Fruit fly (Drosophila melanogaster) whole organism, embryonic: ENCODE results near the gene Glys.

Experiments
- Blimp-1 ChIP-seq: fragments of 200-800 bp; sonication (Bioruptor generic); optimal IDR thresholded peaks from 3 replicates; lab custom pipeline; 2018; ENCODE audit warnings: missing biosample characterization, missing genetic modification characterization, mild to moderate bottlenecking, moderate library complexity, missing genetic modification reagents
- CG1233 ChIP-seq: fragments of 200-800 bp; sonication (Bioruptor generic); optimal IDR thresholded peaks from 4 replicates; lab custom pipeline; 2018; ENCODE audit warnings: missing biosample characterization, mild to moderate bottlenecking, missing genetic modification characterization
- CG14667 ChIP-seq: fragments of 200-800 bp; sonication (Bioruptor generic); IDR thresholded peaks from 2 replicates; pipeline ENCODE4 v1.3.6; 2022; ENCODE audit warnings: missing biosample characterization, missing genetic modification characterization
- CG18011 ChIP-seq: fragments of 200-800 bp; sonication (Bioruptor generic); optimal IDR thresholded peaks from 2 replicates; lab custom pipeline; 2017; ENCODE audit warnings: missing biosample characterization, missing genetic modification characterization, mild to moderate bottlenecking, moderate library complexity, missing genotype
- CG2116 ChIP-seq: fragments of 200-800 bp; sonication (Bioruptor generic); optimal IDR thresholded peaks from 3 replicates; lab custom pipeline; 2018; ENCODE audit warnings: missing biosample characterization, mild to moderate bottlenecking, missing genetic modification characterization
- CG2199 ChIP-seq: fragments of 200-800 bp; sonication (Bioruptor generic); IDR thresholded peaks from 3 replicates; pipeline ENCODE4 v1.3.6; 2022; ENCODE audit warnings: missing biosample characterization, missing genetic modification characterization
- CG2678 ChIP-seq: fragments of 200-800 bp; sonication (Bioruptor generic); optimal IDR thresholded peaks from 3 replicates; lab custom pipeline; 2019; ENCODE audit warnings: missing biosample characterization, mild to moderate bottlenecking, missing genetic modification characterization, moderate library complexity
- CG2875 ChIP-seq: fragments of 200-800 bp; sonication (Bioruptor generic); optimal IDR thresholded peaks from 2 replicates; lab custom pipeline; 2017; ENCODE audit warnings: missing biosample characterization, mild to moderate bottlenecking, missing genetic modification characterization, missing genetic modification reagents
- CG30020 ChIP-seq: fragments of 200-800 bp; optimal IDR thresholded peaks from 2 replicates; lab custom pipeline; 2019; ENCODE audit warnings: missing biosample characterization, mild to moderate bottlenecking, missing genetic modification characterization, moderate library complexity
- CG3281 ChIP-seq: fragments of 200-800 bp; sonication (Bioruptor generic); optimal IDR thresholded peaks from 3 replicates; lab custom pipeline; 2017; ENCODE audit warnings: missing biosample characterization, mild to moderate bottlenecking, missing genetic modification characterization
- CG6791 ChIP-seq: fragments of 200-800 bp; sonication (Bioruptor generic); IDR thresholded peaks from 3 replicates; pipeline ENCODE4 v1.3.6; 2022; ENCODE audit warnings: missing biosample characterization, missing genetic modification characterization; ENCODE audit not compliant: partially characterized antibody
- D ChIP-seq, 2 experiments: fragments of 200-800 bp in 1 of 2; fragments of >200 bp in 1 of 2; sonication (Bioruptor generic) in 1 of 2; optimal IDR thresholded peaks; 2 replicates in 1 of 2; 3 replicates in 1 of 2; lab custom pipeline; 2017; ENCODE audit warnings: mild to moderate bottlenecking in 1 of 2, missing biosample characterization in 1 of 2, missing genetic modification characterization in 1 of 2, missing genetic modification reagents in 1 of 2
- Deaf1 ChIP-seq: fragments of 200-800 bp; optimal IDR thresholded peaks from 3 replicates; lab custom pipeline; 2019; ENCODE audit warnings: missing biosample characterization, mild to moderate bottlenecking, missing genetic modification characterization, moderate library complexity
- Elba2 ChIP-seq: fragments of 200-800 bp; sonication (Bioruptor generic); optimal IDR thresholded peaks from 3 replicates; lab custom pipeline; 2016; ENCODE audit warnings: missing biosample characterization, missing genetic modification characterization
- Ets97D ChIP-seq: fragments of 200-800 bp; sonication (Bioruptor generic); optimal IDR thresholded peaks from 3 replicates; lab custom pipeline; 2016; ENCODE audit warnings: missing biosample characterization, missing genetic modification characterization
- Fer3 ChIP-seq: fragments of 200-800 bp; sonication (Bioruptor generic); optimal IDR thresholded peaks from 2 replicates; lab custom pipeline; 2018; ENCODE audit warnings: missing biosample characterization, mild to moderate bottlenecking, missing genetic modification characterization, moderate library complexity
- Gug ChIP-seq: fragments of 200-800 bp; sonication (Bioruptor generic); IDR thresholded peaks from 4 replicates; pipeline ENCODE4 v1.3.6; 2022; ENCODE audit warnings: missing biosample characterization, missing genetic modification characterization
- HLHmδ ChIP-seq: fragments of 200-800 bp; sonication (Bioruptor generic); optimal IDR thresholded peaks from 2 replicates; lab custom pipeline; 2018; ENCODE audit warnings: missing biosample characterization, mild to moderate bottlenecking, missing genetic modification characterization, moderate library complexity
- HmgZ ChIP-seq: fragments of 200-800 bp; sonication (Bioruptor generic); optimal IDR thresholded peaks from 2 replicates; lab custom pipeline; 2018; ENCODE audit warnings: missing biosample characterization, mild to moderate bottlenecking, missing genetic modification characterization
- Hr3 ChIP-seq: fragments of 200-800 bp; sonication (Bioruptor generic); optimal IDR thresholded peaks from 3 replicates; lab custom pipeline; 2016; ENCODE audit warnings: missing biosample characterization, missing genetic modification characterization
- Hr51 ChIP-seq, 2 experiments: fragments of 200-800 bp; sonication (Bioruptor generic); optimal IDR thresholded peaks; 2 replicates in 1 of 2; 3 replicates in 1 of 2; lab custom pipeline; 2016 to 2018; ENCODE audit warnings: missing biosample characterization in 2 of 2, missing genetic modification characterization in 2 of 2, mild to moderate bottlenecking in 1 of 2, moderate library complexity in 1 of 2
- Hr78 ChIP-seq, 2 experiments: fragments of 200-800 bp in 1 of 2; fragments of >200 bp in 1 of 2; sonication (Bioruptor generic) in 1 of 2; optimal IDR thresholded peaks; 2 replicates each; lab custom pipeline; 2017 to 2019; ENCODE audit warnings: missing biosample characterization in 2 of 2, missing genetic modification characterization in 2 of 2, mild to moderate bottlenecking in 1 of 2, moderate library complexity in 1 of 2
- Lhr ChIP-seq: fragments of 200-800 bp; sonication (Bioruptor generic); optimal IDR thresholded peaks from 3 replicates; lab custom pipeline; 2017; ENCODE audit warnings: mild to moderate bottlenecking, missing biosample characterization, missing genetic modification reagents, missing genetic modification characterization
- Nf-YC ChIP-seq: fragments of 200-800 bp; optimal IDR thresholded peaks from 3 replicates; lab custom pipeline; 2019; ENCODE audit warnings: missing biosample characterization, mild to moderate bottlenecking, missing genetic modification characterization, moderate library complexity
- Pdp1 ChIP-seq, 2 experiments: fragments of 200-800 bp; sonication (Bioruptor generic); optimal IDR thresholded peaks; 3 replicates each; lab custom pipeline; 2016; ENCODE audit warnings: missing biosample characterization in 2 of 2, missing genetic modification characterization in 2 of 2, mild to moderate bottlenecking in 1 of 2, moderate library complexity in 1 of 2
- Spps ChIP-seq: fragments of 200-800 bp; sonication (Bioruptor generic); optimal IDR thresholded peaks from 2 replicates; lab custom pipeline; 2018; ENCODE audit warnings: missing biosample characterization, mild to moderate bottlenecking, missing genetic modification characterization
- Trl ChIP-seq, 3 experiments: fragments of >200 bp in 2 of 3; fragments of 200-800 bp in 1 of 3; sonication (Bioruptor generic) in 1 of 3; optimal IDR thresholded peaks; 2 replicates in 1 of 3; 3 replicates in 2 of 3; lab custom pipeline; 2016 to 2017; ENCODE audit warnings: missing biosample characterization in 1 of 3, missing genetic modification characterization in 1 of 3
- ara ChIP-seq: fragments of 200-800 bp; sonication (Bioruptor generic); IDR thresholded peaks from 2 replicates; pipeline ENCODE4 v1.3.6; 2022; ENCODE audit warnings: missing biosample characterization, missing genetic modification characterization
- bab2 ChIP-seq: fragments of 200-800 bp; sonication (Bioruptor generic); optimal IDR thresholded peaks from 2 replicates; lab custom pipeline; 2016; ENCODE audit warnings: missing biosample characterization, missing genetic modification characterization
- bsh ChIP-seq, 2 experiments: fragments of 200-800 bp; sonication (Bioruptor generic); optimal IDR thresholded peaks; 2 replicates each; lab custom pipeline; 2017 to 2018; ENCODE audit warnings: mild to moderate bottlenecking in 2 of 2, missing biosample characterization in 2 of 2, missing genetic modification characterization in 2 of 2, moderate library complexity in 1 of 2
- cato ChIP-seq: fragments of 200-800 bp; sonication (Bioruptor generic); optimal IDR thresholded peaks from 2 replicates; lab custom pipeline; 2016; ENCODE audit warnings: missing biosample characterization, missing genetic modification characterization, borderline replicate concordance
- cg ChIP-seq: fragments of 200-800 bp; sonication (Bioruptor generic); optimal IDR thresholded peaks from 3 replicates; lab custom pipeline; 2019; ENCODE audit warnings: missing biosample characterization, mild to moderate bottlenecking, missing genetic modification characterization, moderate library complexity
- crol ChIP-seq: fragments of 200-800 bp; sonication (Bioruptor generic); IDR thresholded peaks from 2 replicates; pipeline ENCODE4 v1.3.6; 2022; ENCODE audit warnings: missing biosample characterization, missing genetic modification characterization
- dmrt99B ChIP-seq: fragments of 200-800 bp; sonication (Bioruptor generic); optimal IDR thresholded peaks from 2 replicates; lab custom pipeline; 2018; ENCODE audit warnings: missing biosample characterization, mild to moderate bottlenecking, missing genetic modification characterization, moderate library complexity
- en ChIP-seq: fragments of 200-800 bp; sonication (Bioruptor generic); optimal IDR thresholded peaks from 2 replicates; lab custom pipeline; 2016; ENCODE audit warnings: missing biosample characterization, missing genetic modification characterization
- eve ChIP-seq, 2 experiments: fragments of >200 bp; optimal IDR thresholded peaks; 2 replicates each; lab custom pipeline; 2017; ENCODE audit warnings: missing biosample characterization in 2 of 2, missing genetic modification characterization in 2 of 2
- ftz-f1 ChIP-seq: fragments of 200-800 bp; sonication (Bioruptor generic); optimal IDR thresholded peaks from 2 replicates; lab custom pipeline; 2016; ENCODE audit warnings: missing biosample characterization, missing genetic modification characterization
- grau ChIP-seq: fragments of 200-800 bp; optimal IDR thresholded peaks from 3 replicates; lab custom pipeline; 2019; ENCODE audit warnings: missing biosample characterization, mild to moderate bottlenecking, missing genetic modification characterization, moderate library complexity
- jigr1 ChIP-seq: fragments of 200-800 bp; sonication (Bioruptor generic); IDR thresholded peaks from 3 replicates; pipeline ENCODE4 v1.3.6; 2022; ENCODE audit warnings: missing biosample characterization, missing genetic modification characterization
- ken ChIP-seq: fragments of 200-800 bp; sonication (Bioruptor generic); IDR thresholded peaks from 3 replicates; pipeline ENCODE4 v1.3.6; 2022; ENCODE audit warnings: missing biosample characterization, missing genetic modification characterization
- lola ChIP-seq, 3 experiments: fragments of >200 bp in 2 of 3; fragments of 200-800 bp in 1 of 3; sonication (Bioruptor generic) in 1 of 3; optimal IDR thresholded peaks; 2 replicates each; lab custom pipeline; 2017 to 2019; ENCODE audit warnings: missing biosample characterization in 3 of 3, missing genetic modification characterization in 3 of 3, mild to moderate bottlenecking in 1 of 3, moderate library complexity in 1 of 3
- onecut ChIP-seq: fragments of 200-800 bp; sonication (Bioruptor generic); IDR thresholded peaks from 2 replicates; pipeline ENCODE4 v1.3.6; 2022; ENCODE audit warnings: missing biosample characterization, missing genetic modification characterization
- pb ChIP-seq: fragments of 200-800 bp; sonication (Bioruptor generic); optimal IDR thresholded peaks from 3 replicates; lab custom pipeline; 2016; ENCODE audit warnings: missing biosample characterization, missing genetic modification characterization
- pzg ChIP-seq: fragments of 200-800 bp; sonication (Bioruptor generic); optimal IDR thresholded peaks from 3 replicates; lab custom pipeline; 2018; ENCODE audit warnings: missing biosample characterization, mild to moderate bottlenecking, missing genetic modification characterization, moderate library complexity
- sug ChIP-seq: fragments of 200-800 bp; optimal IDR thresholded peaks from 2 replicates; lab custom pipeline; 2019; ENCODE audit warnings: missing biosample characterization, mild to moderate bottlenecking, missing genetic modification characterization, moderate library complexity
- tx ChIP-seq: fragments of 200-800 bp; sonication (Bioruptor generic); optimal IDR thresholded peaks from 2 replicates; lab custom pipeline; 2016; ENCODE audit warnings: missing biosample characterization, missing genetic modification characterization
- unpg ChIP-seq: fragments of 200-800 bp; sonication (Bioruptor generic); optimal IDR thresholded peaks from 3 replicates; lab custom pipeline; 2018; ENCODE audit warnings: missing biosample characterization, mild to moderate bottlenecking, missing genetic modification characterization, moderate library complexity
- zfh2 ChIP-seq: fragments of 200-800 bp; sonication (Bioruptor generic); optimal IDR thresholded peaks from 2 replicates; lab custom pipeline; 2016; ENCODE audit warnings: missing biosample characterization, missing genetic modification characterization

The Glys gene

dm6 chr3R:15146408-15147037 lies 808 bp downstream of the Glys start (continued):
- TF ChIP-seq CG2678 (tag; lab: Kevin White, UChicago) (no peak), CG14667 (GFP tag; lab: Robert Waterston, UW) (no peak), eve (GFP tag; optimal IDR thresholded peaks at IDR 0.05; lab: Kevin White, UChicago) (peak in 1 of 2 experiments; percentile 43), CG6791 (GFP tag; lab: Robert Waterston, UW) (no peak), Hr78 (GFP tag; optimal IDR thresholded peaks at IDR 0.05; lab: Kevin White, UChicago) (peak in 1 of 2 experiments; percentile 87), zfh2 (no peak), cg (peak; percentile 80), Trl (optimal IDR thresholded peaks at IDR 0.05; lab: Kevin White, UChicago) (peak in 1 of 2 experiments; percentile 64), Trl (GFP tag; optimal IDR thresholded peaks at IDR 0.05; lab: Kevin White, UChicago) (no peak), sug (no peak), bsh (GFP tag; optimal IDR thresholded peaks at IDR 0.05; lab: Kevin White, UChicago) (no peak), CG1233 (no peak), lola (GFP tag; optimal IDR thresholded peaks at IDR 0.05; lab: Kevin White, UChicago) (no peak), Hr3 (GFP tag; lab: Kevin White, UChicago) (no peak), pzg (GFP tag; lab: Kevin White, UChicago) (no peak), grau (tag; lab: Kevin White, UChicago) (no peak), cato (no peak), Lhr (GFP tag; lab: Kevin White, UChicago) (no peak), en (GFP tag; lab: Kevin White, UChicago) (no peak), jigr1 (GFP tag; lab: Robert Waterston, UW) (no peak), CG2875 (GFP tag; lab: Kevin White, UChicago) (no peak), CG3281 (GFP tag; lab: Kevin White, UChicago) (no peak), ftz-f1 (GFP tag; lab: Kevin White, UChicago) (peak; percentile 41), dmrt99B (tag; lab: Kevin White, UChicago) (no peak), CG2116 (GFP tag; lab: Kevin White, UChicago) (no peak), pb (GFP tag; lab: Kevin White, UChicago) (no peak), ken (GFP tag; lab: Robert Waterston, UW) (0 out of 3 replicates have a peak, but pooled peaks have one; percentile 43), Nf-YC (no peak), unpg (no peak), CG30020 (tag; lab: Kevin White, UChicago) (no peak), tx (GFP tag; lab: Kevin White, UChicago) (no peak), crol (GFP tag; lab: Robert Waterston, UW) (no peak), ara (GFP tag; lab: Robert Waterston, UW) (no peak), Spps (tag; lab: Kevin White, UChicago) (no peak), Ets97D (GFP tag; lab: Kevin White, UChicago) (no peak), Gug (no peak), Blimp-1 (peak; percentile 60), D (optimal IDR thresholded peaks at IDR 0.05; lab: Kevin White, UChicago) (peak; percentile 54), D (GFP tag; optimal IDR thresholded peaks at IDR 0.05; lab: Kevin White, UChicago) (no peak), CG2199 (GFP tag; lab: Robert Waterston, UW) (no peak), Pdp1 (GFP tag; optimal IDR thresholded peaks at IDR 0.05; lab: Kevin White, UChicago) (peak in 1 of 2 experiments; percentile 19), Fer3 (tag; lab: Kevin White, UChicago) (no peak), Hr51 (GFP tag; optimal IDR thresholded peaks at IDR 0.05; lab: Kevin White, UChicago) (no peak), HmgZ (tag; lab: Kevin White, UChicago) (no peak), bab2 (GFP tag; lab: Kevin White, UChicago) (no peak), HLHmδ (GFP tag; lab: Kevin White, UChicago) (no peak), Deaf1 (tag; lab: Kevin White, UChicago) (no peak), Elba2 (GFP tag; lab: Kevin White, UChicago) (no peak), onecut (GFP tag; lab: Robert Waterston, UW) (no peak), CG18011 (GFP tag; lab: Kevin White, UChicago) (no peak)
